Fruit fly (Drosophila melanogaster) whole organism, embryonic: ENCODE data around the gene Mst89B.
A peak's percentile ranks its signal among the peaks of the same experiment; 100 is the strongest.

Experiments used
- Blimp-1 ChIP-seq: fragments of 200-800 bp; sonication (Bioruptor generic); optimal IDR thresholded peaks from 3 replicates; lab custom pipeline; 2018; ENCODE audit warnings: missing biosample characterization, missing genetic modification characterization, mild to moderate bottlenecking, moderate library complexity, missing genetic modification reagents
- CG10267 ChIP-seq: fragments of 200-800 bp; sonication (Bioruptor generic); optimal IDR thresholded peaks from 2 replicates; lab custom pipeline; 2018; ENCODE audit warnings: missing biosample characterization, mild to moderate bottlenecking, missing genetic modification characterization, moderate library complexity
- CG13123 ChIP-seq: fragments of 200-800 bp; sonication (Bioruptor generic); optimal IDR thresholded peaks from 2 replicates; lab custom pipeline; 2016; ENCODE audit warnings: missing biosample characterization, missing genetic modification characterization
- CG14710 ChIP-seq: fragments of 200-800 bp; sonication (Bioruptor generic); optimal IDR thresholded peaks from 3 replicates; lab custom pipeline; 2019; ENCODE audit warnings: missing biosample characterization, mild to moderate bottlenecking, missing genetic modification characterization, moderate library complexity
- CG15479 ChIP-seq: fragments of 200-800 bp; sonication (Bioruptor generic); optimal IDR thresholded peaks from 3 replicates; lab custom pipeline; 2019; ENCODE audit warnings: missing biosample characterization, mild to moderate bottlenecking, missing genetic modification characterization, moderate library complexity
- CG1602 ChIP-seq: fragments of 200-800 bp; sonication (Bioruptor generic); optimal IDR thresholded peaks from 3 replicates; lab custom pipeline; 2016; ENCODE audit warnings: missing biosample characterization, missing genetic modification characterization
- CG16779 ChIP-seq: fragments of 200-800 bp; sonication (Bioruptor generic); IDR thresholded peaks from 2 replicates; pipeline ENCODE4 v1.3.6; 2022; ENCODE audit warnings: missing biosample characterization, missing genetic modification characterization
- CG17186 ChIP-seq: fragments of 200-800 bp; sonication (Bioruptor generic); optimal IDR thresholded peaks from 3 replicates; lab custom pipeline; 2017; ENCODE audit warnings: missing biosample characterization, missing genetic modification reagents, missing genetic modification characterization
- CG17361 ChIP-seq: fragments of 200-800 bp; sonication (Bioruptor generic); IDR thresholded peaks from 3 replicates; pipeline ENCODE4 v1.3.6; 2022; ENCODE audit warnings: missing biosample characterization, missing genetic modification characterization
- CG18262 ChIP-seq: fragments of 200-800 bp; optimal IDR thresholded peaks from 3 replicates; lab custom pipeline; 2019; ENCODE audit warnings: missing biosample characterization, mild to moderate bottlenecking, missing genetic modification characterization, moderate library complexity
- CG2875 ChIP-seq: fragments of 200-800 bp; sonication (Bioruptor generic); optimal IDR thresholded peaks from 2 replicates; lab custom pipeline; 2017; ENCODE audit warnings: missing biosample characterization, mild to moderate bottlenecking, missing genetic modification characterization, missing genetic modification reagents
- CG3281 ChIP-seq: fragments of 200-800 bp; sonication (Bioruptor generic); optimal IDR thresholded peaks from 3 replicates; lab custom pipeline; 2017; ENCODE audit warnings: missing biosample characterization, mild to moderate bottlenecking, missing genetic modification characterization
- CG3726 ChIP-seq: fragments of 200-800 bp; sonication (Bioruptor generic); IDR thresholded peaks from 3 replicates; pipeline ENCODE4, ENCODE4 v1.3.6; 2022; ENCODE audit warnings: missing biosample characterization, missing genetic modification characterization
- CG4707 ChIP-seq: fragments of 200-800 bp; sonication (Bioruptor generic); optimal IDR thresholded peaks from 2 replicates; lab custom pipeline; 2018; ENCODE audit warnings: missing biosample characterization, mild to moderate bottlenecking, missing genetic modification characterization, moderate library complexity
- CG4730 ChIP-seq: fragments of 200-800 bp; sonication (Bioruptor generic); IDR thresholded peaks from 2 replicates; pipeline ENCODE4 v1.3.6; 2022; ENCODE audit warnings: missing biosample characterization, missing genetic modification characterization
- CG4820 ChIP-seq: fragments of 200-800 bp; sonication (Bioruptor generic); optimal IDR thresholded peaks from 3 replicates; lab custom pipeline; 2016; ENCODE audit warnings: missing biosample characterization, missing genetic modification characterization
- CG8944 ChIP-seq: fragments of 200-800 bp; sonication (Bioruptor generic); optimal IDR thresholded peaks from 3 replicates; lab custom pipeline; 2016; ENCODE audit warnings: missing biosample characterization, missing genetic modification characterization
- CG9215 ChIP-seq: fragments of 200-800 bp; sonication (Bioruptor generic); IDR thresholded peaks from 2 replicates; pipeline ENCODE4 v1.3.6; 2022; ENCODE audit warnings: missing biosample characterization, missing genetic modification characterization
- Camta ChIP-seq: fragments of 200-800 bp; sonication (Bioruptor generic); optimal IDR thresholded peaks from 2 replicates; lab custom pipeline; 2016; ENCODE audit warnings: missing biosample characterization, missing genetic modification characterization
- CoRest ChIP-seq: fragments of 200-800 bp; sonication (Bioruptor generic); optimal IDR thresholded peaks from 3 replicates; lab custom pipeline; 2018; ENCODE audit warnings: missing biosample characterization, mild to moderate bottlenecking, missing genetic modification characterization, moderate library complexity
- Dad ChIP-seq: fragments of 200-800 bp; sonication (Bioruptor generic); optimal IDR thresholded peaks from 3 replicates; lab custom pipeline; 2016; ENCODE audit warnings: missing biosample characterization, missing genetic modification characterization
- Dbx ChIP-seq: fragments of 200-800 bp; sonication (Bioruptor generic); IDR thresholded peaks from 3 replicates; pipeline ENCODE4 v1.3.6; 2022; ENCODE audit warnings: missing biosample characterization, missing genetic modification characterization
- Dek ChIP-seq: fragments of 200-800 bp; sonication (Bioruptor generic); optimal IDR thresholded peaks from 3 replicates; lab custom pipeline; 2019; ENCODE audit warnings: missing biosample characterization, mild to moderate bottlenecking, missing genetic modification characterization, moderate library complexity
- Doc2 ChIP-seq: fragments of 200-800 bp; sonication (Bioruptor generic); IDR thresholded peaks from 2 replicates; pipeline ENCODE4 v1.3.6; 2022; ENCODE audit warnings: missing biosample characterization, missing genetic modification characterization
- HLH4C ChIP-seq: fragments of 200-800 bp; sonication (Bioruptor generic); IDR thresholded peaks from 3 replicates; pipeline ENCODE4 v1.3.6; 2022; ENCODE audit warnings: missing biosample characterization, missing genetic modification characterization; ENCODE audit not compliant: partially characterized antibody
- HmgD ChIP-seq: fragments of 200-800 bp; sonication (Bioruptor generic); optimal IDR thresholded peaks from 3 replicates; lab custom pipeline; 2016; ENCODE audit warnings: missing biosample characterization, missing genetic modification characterization
- Hr51 ChIP-seq, 2 experiments: fragments of 200-800 bp; sonication (Bioruptor generic); optimal IDR thresholded peaks; 2 replicates in 1 of 2; 3 replicates in 1 of 2; lab custom pipeline; 2016 to 2018; ENCODE audit warnings: missing biosample characterization in 2 of 2, missing genetic modification characterization in 2 of 2, mild to moderate bottlenecking in 1 of 2, moderate library complexity in 1 of 2
- Kr ChIP-seq: fragments of 200-800 bp; sonication (Bioruptor generic); optimal IDR thresholded peaks from 2 replicates; lab custom pipeline; 2017; ENCODE audit warnings: missing biosample characterization, mild to moderate bottlenecking, missing genetic modification characterization
- Med ChIP-seq: fragments of 200-800 bp; sonication (Bioruptor generic); peaks from one replicate; lab custom pipeline; 2016; ENCODE audit warnings: missing biosample characterization, missing genetic modification characterization, mild to moderate bottlenecking, inconsistent platforms, moderate library complexity
- Nf-YB ChIP-seq: fragments of 200-800 bp; sonication (Bioruptor generic); optimal IDR thresholded peaks from 3 replicates; lab custom pipeline; 2019; ENCODE audit warnings: missing biosample characterization, mild to moderate bottlenecking, missing genetic modification characterization, moderate library complexity
- Opbp ChIP-seq: fragments of 200-800 bp; sonication (Bioruptor generic); IDR thresholded peaks from 3 replicates; pipeline ENCODE4 v1.3.6; 2022; ENCODE audit warnings: missing biosample characterization, missing genetic modification characterization; ENCODE audit not compliant: partially characterized antibody
- Taf1 ChIP-seq: fragments of 200-800 bp; sonication (Bioruptor generic); IDR thresholded peaks from 2 replicates; pipeline ENCODE4 v1.3.6; 2022; ENCODE audit warnings: missing biosample characterization, missing genetic modification characterization
- Usf ChIP-seq: fragments of 200-800 bp; sonication (Bioruptor generic); optimal IDR thresholded peaks from 2 replicates; lab custom pipeline; 2017; ENCODE audit warnings: missing genotype, missing biosample characterization, missing genetic modification characterization
- cas ChIP-seq: fragments of 200-800 bp; sonication (Bioruptor generic); IDR thresholded peaks from 2 replicates; pipeline ENCODE4 v1.3.6; 2022; ENCODE audit warnings: missing biosample characterization, missing genetic modification characterization
- emc ChIP-seq: fragments of 200-800 bp; sonication (Bioruptor generic); optimal IDR thresholded peaks from 2 replicates; lab custom pipeline; 2016; ENCODE audit warnings: missing biosample characterization, missing genetic modification characterization
- gem ChIP-seq: fragments of 200-800 bp; sonication (Bioruptor generic); optimal IDR thresholded peaks from 2 replicates; lab custom pipeline; 2019; ENCODE audit warnings: missing biosample characterization, mild to moderate bottlenecking, missing genetic modification characterization, moderate library complexity
- ham ChIP-seq: fragments of 200-800 bp; sonication (Bioruptor generic); IDR thresholded peaks from 2 replicates; pipeline ENCODE4 v1.3.6; 2022; ENCODE audit warnings: missing biosample characterization, missing genetic modification characterization
- kah ChIP-seq: fragments of 200-800 bp; sonication (Bioruptor generic); optimal IDR thresholded peaks from 2 replicates; lab custom pipeline; 2018; ENCODE audit warnings: missing biosample characterization, mild to moderate bottlenecking, missing genetic modification characterization
- ken ChIP-seq: fragments of 200-800 bp; sonication (Bioruptor generic); IDR thresholded peaks from 3 replicates; pipeline ENCODE4 v1.3.6; 2022; ENCODE audit warnings: missing biosample characterization, missing genetic modification characterization
- pb ChIP-seq: fragments of 200-800 bp; sonication (Bioruptor generic); optimal IDR thresholded peaks from 3 replicates; lab custom pipeline; 2016; ENCODE audit warnings: missing biosample characterization, missing genetic modification characterization
- row ChIP-seq: fragments of 200-800 bp; sonication (Bioruptor generic); IDR thresholded peaks from 3 replicates; pipeline ENCODE4 v1.3.6; 2022; ENCODE audit warnings: missing biosample characterization, missing genetic modification characterization
- sens-2 ChIP-seq: fragments of 200-800 bp; sonication (Bioruptor generic); IDR thresholded peaks from 2 replicates; pipeline ENCODE4 v1.3.6; 2022; ENCODE audit warnings: missing biosample characterization, missing genetic modification characterization
- seq ChIP-seq: fragments of 200-800 bp; sonication (Bioruptor generic); IDR thresholded peaks from 2 replicates; pipeline ENCODE4 v1.3.6; 2022; ENCODE audit warnings: missing biosample characterization, missing genetic modification characterization
- sim ChIP-seq: fragments of 200-800 bp; sonication (Bioruptor generic); IDR thresholded peaks from 2 replicates; pipeline ENCODE4 v1.3.6; 2022; ENCODE audit warnings: missing biosample characterization, missing genetic modification characterization
- sob ChIP-seq: fragments of 200-800 bp; sonication (Bioruptor generic); IDR thresholded peaks from 2 replicates; pipeline ENCODE4 v1.3.6; 2022; ENCODE audit warnings: missing biosample characterization, missing genetic modification characterization
- ttk ChIP-seq: fragments of 200-800 bp; sonication (Bioruptor generic); IDR thresholded peaks from 2 replicates; pipeline ENCODE4 v2.1.2; 2022; ENCODE audit warnings: missing biosample characterization, missing genetic modification characterization
- unc-4 ChIP-seq: fragments of 200-800 bp; sonication (Bioruptor generic); IDR thresholded peaks from 2 replicates; pipeline ENCODE4 v1.3.6; 2022; ENCODE audit warnings: missing biosample characterization, missing genetic modification characterization; ENCODE audit not compliant: partially characterized antibody
- unpg ChIP-seq: fragments of 200-800 bp; sonication (Bioruptor generic); optimal IDR thresholded peaks from 3 replicates; lab custom pipeline; 2018; ENCODE audit warnings: missing biosample characterization, mild to moderate bottlenecking, missing genetic modification characterization, moderate library complexity
- vnd ChIP-seq: fragments of 200-800 bp; sonication (Bioruptor generic); IDR thresholded peaks from 3 replicates; pipeline ENCODE4 v1.3.6; 2022; ENCODE audit warnings: missing biosample characterization, missing genetic modification characterization; ENCODE audit not compliant: partially characterized antibody
- yki ChIP-seq: fragments of >200 bp; optimal IDR thresholded peaks from 3 replicates; lab custom pipeline; 2018
- zfh1 ChIP-seq: fragments of 200-800 bp; sonication (Bioruptor generic); IDR thresholded peaks from 3 replicates; pipeline ENCODE4 v1.3.6; 2022; ENCODE audit warnings: missing biosample characterization, missing genetic modification characterization

Gene Mst89B

dm6 chr3R:16241102-16241779, 25.6 kb upstream of the Mst89B start (continued):
- TF ChIP-seq Dbx (GFP tag; lab: Robert Waterston, UW) (no peak), Dek (tag; lab: Kevin White, UChicago) (peak; percentile 4), CG13123 (GFP tag; lab: Kevin White, UChicago) (no peak), Dad (GFP tag; lab: Kevin White, UChicago) (no peak), vnd (no peak), CG15479 (GFP tag; lab: Kevin White, UChicago) (peak; percentile 57), CG17361 (no peak), Med (peak; percentile 90), sens-2 (no peak), Nf-YB (no peak), ken (GFP tag; lab: Robert Waterston, UW) (no peak), HLH4C (GFP tag; lab: Robert Waterston, UW) (no peak), CG1602 (GFP tag; lab: Kevin White, UChicago) (peak; percentile 32), CG10267 (tag; lab: Kevin White, UChicago) (no peak), Camta (GFP tag; lab: Kevin White, UChicago) (no peak), HmgD (GFP tag; lab: Kevin White, UChicago) (peak; percentile 17), zfh1 (GFP tag; lab: Robert Waterston, UW) (no peak), sob (no peak), Usf (GFP tag; lab: Kevin White, UChicago) (no peak), CoRest (no peak), Doc2 (GFP tag; lab: Robert Waterston, UW) (no peak), pb (GFP tag; lab: Kevin White, UChicago) (no peak), CG8944 (GFP tag; lab: Kevin White, UChicago) (no peak), unpg (GFP tag; lab: Kevin White, UChicago) (no peak), Blimp-1 (GFP tag; lab: Kevin White, UChicago) (peak; percentile 15), CG16779 (no peak), CG14710 (tag; lab: Kevin White, UChicago) (no peak), Opbp (GFP tag; lab: Robert Waterston, UW) (no peak), Hr51 (GFP tag; optimal IDR thresholded peaks at IDR 0.05; lab: Kevin White, UChicago) (no peak), unc-4 (GFP tag; lab: Robert Waterston, UW) (no peak), Kr (peak; percentile 53), CG18262 (tag; lab: Kevin White, UChicago) (peak; percentile 87), CG2875 (GFP tag; lab: Kevin White, UChicago) (no peak), sim (GFP tag; lab: Robert Waterston, UW) (no peak), row (GFP tag; lab: Robert Waterston, UW) (no peak), ttk (GFP tag; lab: Robert Waterston, UW) (no peak), CG3726 (GFP tag; lab: Robert Waterston, UW) (no peak), kah (peak; percentile 9), yki (lab: Kevin White, UChicago) (peak; percentile 70), ham (GFP tag; lab: Robert Waterston, UW) (no peak), CG9215 (GFP tag; lab: Robert Waterston, UW) (no peak), CG4730 (GFP tag; lab: Robert Waterston, UW) (no peak), emc (GFP tag; lab: Kevin White, UChicago) (no peak), Taf1 (GFP tag; lab: Robert Waterston, UW) (no peak), seq (GFP tag; lab: Robert Waterston, UW) (no peak), cas (GFP tag; lab: Robert Waterston, UW) (no peak), CG4820 (no peak), CG3281 (no peak), CG4707 (GFP tag; lab: Kevin White, UChicago) (peak; percentile 6), gem (tag; lab: Kevin White, UChicago) (peak; percentile 8), CG17186 (GFP tag; lab: Kevin White, UChicago) (no peak)
